Fruit fly (Drosophila melanogaster) ovary, adult (tissue): ENCODE results near the gene Jon65Aii.

ENCODE experiments used
- CG17801 ChIP-seq: fragments of 200-800 bp; optimal IDR thresholded peaks from 2 replicates; lab custom pipeline; 2019; ENCODE audit warnings: missing biosample characterization, mild to moderate bottlenecking, missing genetic modification characterization, moderate library complexity; ENCODE audit not compliant: partially characterized antibody

The Jon65Aii gene

dm6 chr3L:6068178-6068577 lies 16.1 kb downstream of the Jon65Aii start:
- TF ChIP-seq CG17801 (GFP tag; lab: Kevin White, UChicago): no peak

- no peak for TF ChIP-seq CG17801 (GFP tag; lab: Kevin White, UChicago)
These were observed 18.0 kb downstream of the Jon65Aii start for dm6 chr3L:6070119-6070518.

DNA sequence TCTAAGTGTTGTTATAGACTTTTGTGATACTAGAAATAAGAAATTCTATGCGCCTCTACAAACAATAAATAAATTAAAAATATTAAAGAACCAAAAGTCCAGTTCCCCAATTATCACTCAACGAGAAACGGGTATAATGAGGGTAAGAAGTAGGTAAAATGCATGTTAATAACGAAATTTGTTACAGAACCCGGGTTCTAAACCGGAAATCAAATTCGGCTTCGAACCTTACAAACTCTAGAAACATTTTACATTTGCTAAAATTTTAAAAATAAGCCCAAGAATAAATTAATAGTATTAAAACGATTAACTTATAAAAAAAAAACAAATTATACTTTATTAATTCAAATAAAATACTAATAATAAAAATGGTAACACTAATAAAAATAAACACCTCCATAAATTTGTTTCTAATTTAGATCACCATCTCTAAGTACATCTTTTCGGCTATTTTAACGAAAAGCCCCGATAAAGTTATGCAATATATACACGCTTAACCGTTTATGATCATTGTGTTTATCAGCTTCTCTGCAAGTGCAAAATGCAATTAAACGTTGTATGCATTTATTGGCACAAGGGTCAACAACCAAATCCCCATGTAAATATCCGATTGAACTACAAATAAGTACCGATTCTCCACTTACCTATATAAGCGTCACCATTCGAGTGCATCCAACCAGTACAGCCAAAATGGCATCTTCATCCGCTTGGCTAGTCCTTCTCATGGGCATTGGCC lies 19.5 kb downstream of the Jon65Aii start, which contains the start of gene CG6602:
TSS of gene CG6602 (plus strand) at position 686 of the 736 bp plus-strand sequence.
- peak; percentile 48 for TF ChIP-seq CG17801 (GFP tag; lab: Kevin White, UChicago)

- peak; percentile 55 for TF ChIP-seq CG17801 (GFP tag; lab: Kevin White, UChicago)
These were observed 23.0 kb downstream of the Jon65Aii start, which contains the start of the genes CG13295 and CG6610 for dm6 chr3L:6074975-6075692. TSS of gene CG13295 (minus strand) at chr3L:6075245. TSS of gene CG6610 (plus strand) at chr3L:6075536.

dm6 chr3L:6076429-6076828 lies 24.3 kb downstream of the Jon65Aii start, which contains the start of gene ssp6:
TSS of gene ssp6 (plus strand) at chr3L:6076722.
- no peak for TF ChIP-seq CG17801 (GFP tag; lab: Kevin White, UChicago)

dm6 chr3L:6082561-6082960 lies 30.4 kb downstream of the Jon65Aii start, which contains the start of gene CG13293:
TSS of gene CG13293 (plus strand) at chr3L:6082883.
- TF ChIP-seq CG17801 (GFP tag; lab: Kevin White, UChicago): no peak

DNA sequence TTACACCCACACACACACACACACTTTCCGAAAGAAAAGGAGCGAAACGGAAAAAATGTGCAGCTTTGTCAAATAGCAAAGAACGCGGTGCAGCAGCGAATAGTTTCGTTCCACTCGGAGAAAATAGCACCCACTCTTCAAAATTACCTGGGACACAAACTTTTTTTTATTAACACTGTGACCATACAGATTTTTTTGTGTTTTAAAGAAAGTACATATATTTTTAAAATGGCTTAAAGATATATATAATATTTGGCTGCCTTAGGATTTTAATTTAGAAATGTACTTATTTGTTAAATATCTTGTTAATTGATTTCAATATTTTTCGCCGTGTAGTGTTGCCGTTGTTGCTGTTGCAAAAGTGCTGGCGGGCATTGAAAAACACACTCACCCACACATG lies 32.3 kb downstream of the Jon65Aii start:
- no peak for TF ChIP-seq CG17801 (GFP tag; lab: Kevin White, UChicago)

DNA sequence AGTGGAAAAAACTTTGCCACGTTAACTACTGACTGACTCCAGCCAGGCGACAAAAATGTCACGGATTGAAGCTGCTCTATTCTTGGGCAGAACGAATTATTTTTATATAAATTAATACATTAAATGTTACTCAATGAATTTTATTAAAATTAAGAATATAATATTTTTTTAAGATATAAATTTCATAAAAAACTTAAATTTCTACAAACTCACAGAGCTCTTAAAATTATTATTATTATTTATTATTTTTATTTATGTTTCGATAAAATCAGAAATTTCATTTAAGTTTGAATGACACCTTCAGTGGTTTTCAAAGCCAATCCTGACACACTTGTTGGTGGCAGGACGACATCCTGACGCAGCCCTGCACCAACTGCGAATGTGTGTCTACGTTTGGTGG lies 33.0 kb downstream of the Jon65Aii start:
- no peak for TF ChIP-seq CG17801 (GFP tag; lab: Kevin White, UChicago)

DNA sequence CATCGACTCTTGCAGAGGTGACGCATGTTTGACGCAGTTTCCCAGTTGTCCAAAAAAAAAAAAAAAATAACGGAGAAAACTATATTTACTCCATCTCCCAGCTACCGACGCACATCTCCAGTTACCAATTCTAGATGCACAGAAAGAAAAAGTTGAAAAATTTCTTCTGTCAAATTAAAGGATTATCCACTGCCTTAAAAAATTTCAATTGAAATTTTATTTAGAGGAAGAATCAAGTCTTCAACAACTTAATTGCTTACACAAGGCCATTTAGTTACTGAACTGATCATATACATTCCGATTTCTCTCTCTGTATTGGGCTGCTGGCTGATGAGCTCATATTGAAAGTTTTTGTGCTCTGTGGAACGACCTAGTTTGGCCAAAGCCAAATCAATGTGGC lies 33.9 kb downstream of the Jon65Aii start:
- TF ChIP-seq CG17801 (GFP tag; lab: Kevin White, UChicago): no peak

DNA sequence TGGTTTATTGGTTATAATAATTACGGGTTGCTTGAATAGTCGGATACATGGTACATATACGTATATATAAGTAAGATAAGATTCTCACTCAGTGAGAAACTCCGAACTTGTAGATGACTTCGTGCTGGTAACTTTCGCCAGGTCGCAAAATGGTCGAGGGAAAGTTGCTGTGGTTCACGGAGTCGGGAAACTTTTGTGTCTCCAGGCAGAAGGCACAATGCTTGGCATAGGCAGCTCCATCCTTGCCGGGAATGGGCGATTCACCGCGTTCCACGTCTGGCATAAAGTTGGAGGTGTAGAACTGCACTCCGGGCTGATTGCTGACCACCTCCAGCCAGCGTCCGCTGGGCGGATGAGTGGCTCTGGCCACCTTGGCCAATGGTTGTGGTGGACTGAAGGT lies 41.1 kb downstream of the Jon65Aii start, which contains the start of gene CG10469:
TSS of gene CG10469 (minus strand) at position 101 of the 400 bp plus-strand sequence.
- no peak for TF ChIP-seq CG17801 (GFP tag; lab: Kevin White, UChicago)

dm6 chr3L:6094697-6095096 lies 42.6 kb downstream of the Jon65Aii start, which contains the start of the genes CG10467 and loj:
TSS of gene CG10467 (minus strand) at chr3L:6094747.
TSS of gene loj (plus strand) at chr3L:6094987.
- peak; percentile 91 for TF ChIP-seq CG17801 (GFP tag; lab: Kevin White, UChicago)

- no peak for TF ChIP-seq CG17801 (GFP tag; lab: Kevin White, UChicago)
These were observed 45.1 kb downstream of the Jon65Aii start, which contains the start of gene Ets65A for dm6 chr3L:6097270-6097669. TSS of gene Ets65A (plus strand) at chr3L:6097617.
